Worm (Caenorhabditis elegans) whole organism, early embryonic: Measurements from ENCODE around the gene sra-39.

Source experiments
- B0310.2 ChIP-seq: sonication (generic microtip); optimal IDR thresholded peaks from 2 replicates; lab custom pipeline; 2016; ENCODE audit warnings: mild to moderate bottlenecking, missing genetic modification characterization, missing compliant biosample characterization
- ama-1 ChIP-seq: fragments of 150-350 bp; optimal IDR thresholded peaks from 2 replicates; lab custom pipeline; 2014
- ets-7 ChIP-seq: sonication (generic microtip); optimal IDR thresholded peaks from 2 replicates; lab custom pipeline; 2016; ENCODE audit warnings: missing genotype, missing genetic modification characterization, missing compliant biosample characterization
- flt-1 ChIP-seq: fragments of 200-800 bp; sonication (Bioruptor generic); IDR thresholded peaks from 2 replicates; pipeline ENCODE4 v1.3.6; 2022; ENCODE audit warnings: missing genetic modification characterization, missing compliant biosample characterization
- hmbx-1 ChIP-seq: sonication (generic microtip); optimal IDR thresholded peaks from 2 replicates; lab custom pipeline; 2016; ENCODE audit warnings: mild to moderate bottlenecking, missing genetic modification characterization, missing compliant biosample characterization
- hmg-4 ChIP-seq: fragments of 200-800 bp; sonication (Bioruptor generic); optimal IDR thresholded peaks from 2 replicates; lab custom pipeline; 2018; ENCODE audit warnings: mild to moderate bottlenecking, missing genetic modification characterization, missing compliant biosample characterization
- hnd-1 ChIP-seq: sonication (generic microtip); optimal IDR thresholded peaks from 2 replicates; lab custom pipeline; 2016; ENCODE audit warnings: missing genetic modification characterization, missing compliant biosample characterization
- pes-1 ChIP-seq: fragments of 200-800 bp; sonication (Bioruptor generic); IDR thresholded peaks from 2 replicates; pipeline ENCODE4 v1.3.6; 2022; ENCODE audit warnings: missing genetic modification reagents, missing genetic modification characterization, missing compliant biosample characterization
- sea-1 ChIP-seq: fragments of 200-800 bp; sonication (Bioruptor generic); conservative IDR thresholded peaks from 2 replicates; pipeline ENCODE4 v1.3.6; 2022; ENCODE audit warnings: missing genetic modification characterization, missing compliant biosample characterization

DNA sequence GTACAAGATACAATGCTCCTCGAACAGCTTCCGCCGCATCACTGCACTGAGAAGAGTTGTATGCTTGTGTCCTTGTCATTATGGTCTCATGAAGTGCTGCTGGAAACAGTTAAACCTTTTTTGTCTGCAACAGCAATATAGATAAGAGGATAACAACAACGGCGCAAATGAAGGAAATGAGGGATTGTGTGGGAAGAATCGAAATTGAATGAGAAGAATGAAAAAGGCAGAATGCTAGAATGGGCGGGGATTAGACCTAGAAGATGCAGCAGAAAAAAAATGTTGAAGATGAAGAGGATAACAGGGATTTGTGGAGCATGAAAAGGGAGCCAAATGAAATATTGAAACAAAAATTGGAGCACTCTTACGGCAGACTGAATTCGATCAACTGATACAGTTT, 10.0 kb downstream of the sra-39 start, which contains the start of gene sra-37:
- TF ChIP-seq pes-1 (GFP tag; lab: Robert Waterston, UW), result no peak
- TF ChIP-seq hmg-4, result no peak
- TF ChIP-seq hmbx-1 (tag; lab: Kevin White, UChicago), result no peak
- TF ChIP-seq B0310.2 (tag; lab: Kevin White, UChicago), result no peak
- no peak for TF ChIP-seq ama-1
- TF ChIP-seq hnd-1 (tag; lab: Kevin White, UChicago), result no peak
- no peak for TF ChIP-seq flt-1
- TF ChIP-seq sea-1 (GFP tag; lab: Robert Waterston, UW), result no peak
- no peak for TF ChIP-seq ets-7 (tag; lab: Kevin White, UChicago)
